Worm (Caenorhabditis elegans) whole organism, late embryonic: ENCODE measurements around the gene atp-4.

Experiments used
- C08G9.2 ChIP-seq: sonication (generic microtip); optimal IDR thresholded peaks from 2 replicates; lab custom pipeline; 2016; ENCODE audit warnings: mild to moderate bottlenecking, missing genetic modification characterization, moderate library complexity, missing compliant biosample characterization
- K02D7.2 ChIP-seq: sonication (generic microtip); optimal IDR thresholded peaks from 2 replicates; lab custom pipeline; 2017; ENCODE audit warnings: mild to moderate bottlenecking, missing genetic modification characterization, missing compliant biosample characterization
- ama-1 ChIP-seq: fragments of 150-350 bp; optimal IDR thresholded peaks from 2 replicates; lab custom pipeline; 2014
- ceh-9 ChIP-seq: sonication (generic microtip); optimal IDR thresholded peaks from 2 replicates; lab custom pipeline; 2016; ENCODE audit warnings: mild to moderate bottlenecking, missing genetic modification characterization, inconsistent platforms, missing compliant biosample characterization
- dve-1 ChIP-seq: sonication (generic microtip); optimal IDR thresholded peaks from 2 replicates; lab custom pipeline; 2017; ENCODE audit warnings: antibody characterized with exemption, mild to moderate bottlenecking, missing genetic modification characterization, missing compliant biosample characterization
- ets-4 ChIP-seq: sonication (generic microtip); optimal IDR thresholded peaks from 2 replicates; lab custom pipeline; 2016; ENCODE audit warnings: missing genetic modification characterization, missing compliant biosample characterization
- fkh-10 ChIP-seq: fragments of 150-350 bp; optimal IDR thresholded peaks from 2 replicates; lab custom pipeline; 2014; ENCODE audit warnings: missing biosample characterization, missing genetic modification reagents, missing genetic modification characterization
- gmeb-2 ChIP-seq: sonication (generic microtip); optimal IDR thresholded peaks from 2 replicates; lab custom pipeline; 2016; ENCODE audit warnings: missing genetic modification characterization, inconsistent platforms, missing compliant biosample characterization
- npax-4 ChIP-seq: sonication (generic microtip); optimal IDR thresholded peaks from 2 replicates; lab custom pipeline; 2016; ENCODE audit warnings: missing genetic modification characterization, missing compliant biosample characterization
- odd-2 ChIP-seq: sonication (generic microtip); optimal IDR thresholded peaks from 2 replicates; lab custom pipeline; 2017; ENCODE audit warnings: antibody characterized with exemption, mild to moderate bottlenecking, missing genetic modification characterization, missing compliant biosample characterization
- pha-4 ChIP-seq: fragments of 150-350 bp; optimal IDR thresholded peaks from 2 replicates; lab custom pipeline; 2018; ENCODE audit warnings: missing biosample characterization, missing genetic modification reagents, missing genetic modification characterization
- pqm-1 ChIP-seq: sonication (generic microtip); optimal IDR thresholded peaks from 2 replicates; lab custom pipeline; 2016; ENCODE audit warnings: missing genetic modification characterization, missing compliant biosample characterization
- tbx-2 ChIP-seq: sonication (generic microtip); optimal IDR thresholded peaks from 2 replicates; lab custom pipeline; 2016; ENCODE audit warnings: missing genetic modification characterization, missing compliant biosample characterization

DNA sequence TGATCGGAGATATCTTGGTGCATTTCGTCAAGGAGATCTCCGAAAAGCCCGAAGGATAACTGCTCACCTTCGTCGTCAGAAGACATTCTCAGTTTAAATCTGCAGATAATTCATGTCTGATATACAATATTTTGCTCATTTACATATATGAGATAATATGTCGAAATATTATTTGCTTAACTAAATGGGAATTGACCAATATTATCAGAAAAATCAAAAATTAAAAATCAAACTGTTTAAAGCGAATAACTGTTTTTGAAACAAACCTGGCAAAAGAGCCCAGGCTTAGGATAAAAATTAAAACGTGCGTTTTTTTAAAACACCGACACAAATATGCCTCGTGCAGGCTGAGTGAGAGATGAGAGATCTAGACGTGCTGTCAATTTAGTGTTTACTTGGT, 14.7 kb upstream of the atp-4 start, which contains the start of gene T05H4.15:
- TF ChIP-seq ama-1 (lab: Kevin White, UChicago): no peak
- no peak for TF ChIP-seq odd-2 (tag; lab: Kevin White, UChicago)
- TF ChIP-seq tbx-2: no peak
- TF ChIP-seq ets-4 (tag; lab: Kevin White, UChicago): no peak
- no peak for TF ChIP-seq gmeb-2 (tag; lab: Kevin White, UChicago)
- no peak for TF ChIP-seq C08G9.2 (tag; lab: Kevin White, UChicago)
- no peak for TF ChIP-seq pqm-1 (tag; lab: Kevin White, UChicago)
- TF ChIP-seq K02D7.2 (tag; lab: Kevin White, UChicago): no peak
- no peak for TF ChIP-seq dve-1 (tag; lab: Kevin White, UChicago)
- no peak for TF ChIP-seq fkh-10 (GFP tag; lab: Kevin White, UChicago)
- no peak for TF ChIP-seq pha-4 (tag; lab: Kevin White, UChicago)
- TF ChIP-seq npax-4: no peak
- TF ChIP-seq ceh-9 (tag; lab: Kevin White, UChicago): no peak
